Fruit fly (Drosophila melanogaster): Measurements from ENCODE around the gene nocte.

Gene nocte

DNA sequence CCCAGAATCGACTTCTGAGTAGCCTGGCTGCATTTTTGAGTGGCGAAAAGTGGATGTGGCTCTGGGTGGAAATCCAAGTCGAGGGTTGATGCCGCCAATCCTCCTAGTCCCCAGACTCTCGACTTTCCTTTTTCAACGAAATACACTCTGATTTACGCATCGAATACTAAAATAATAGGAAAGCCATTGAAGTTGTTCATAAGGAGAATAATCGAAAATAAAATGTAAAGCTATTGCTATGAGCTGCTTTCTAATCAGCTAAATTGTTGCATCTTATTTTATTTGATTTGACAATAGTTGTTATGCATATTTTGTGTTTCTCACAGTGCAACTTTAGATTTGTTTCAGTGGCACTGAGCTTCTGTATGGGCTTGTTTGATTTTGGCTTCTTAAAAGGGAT, 39.1 kb upstream of the nocte start (continued):
- TF ChIP-seq fd102C (GFP tag; optimal IDR thresholded peaks at IDR 0.05): no peak
- no peak for TF ChIP-seq CG6813 (GFP tag; optimal IDR thresholded peaks at IDR 0.05)

DNA sequence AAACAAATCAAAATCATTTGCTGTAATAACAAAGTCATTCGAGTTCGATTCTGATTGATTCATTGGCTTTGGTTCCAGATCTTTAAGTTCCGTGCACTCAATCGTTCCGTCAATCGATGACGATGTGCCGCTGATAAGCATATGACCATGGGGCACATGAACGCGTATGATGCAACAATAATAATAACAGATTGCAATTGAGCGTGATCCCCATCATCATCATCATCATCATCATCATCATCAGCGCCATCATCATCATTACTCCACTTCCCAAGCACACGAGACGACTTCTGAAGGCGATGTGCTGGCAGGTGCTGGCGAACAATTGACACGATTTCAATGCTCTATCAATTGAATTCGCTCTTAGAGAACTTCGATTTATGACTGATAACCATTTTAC, 21.8 kb upstream of the nocte start:
- TF ChIP-seq Pdp1 (GFP tag; optimal IDR thresholded peaks at IDR 0.05) (peak in 1 of 2 experiments; percentile 60), da (GFP tag; optimal IDR thresholded peaks at IDR 0.05) (no peak)

DNA sequence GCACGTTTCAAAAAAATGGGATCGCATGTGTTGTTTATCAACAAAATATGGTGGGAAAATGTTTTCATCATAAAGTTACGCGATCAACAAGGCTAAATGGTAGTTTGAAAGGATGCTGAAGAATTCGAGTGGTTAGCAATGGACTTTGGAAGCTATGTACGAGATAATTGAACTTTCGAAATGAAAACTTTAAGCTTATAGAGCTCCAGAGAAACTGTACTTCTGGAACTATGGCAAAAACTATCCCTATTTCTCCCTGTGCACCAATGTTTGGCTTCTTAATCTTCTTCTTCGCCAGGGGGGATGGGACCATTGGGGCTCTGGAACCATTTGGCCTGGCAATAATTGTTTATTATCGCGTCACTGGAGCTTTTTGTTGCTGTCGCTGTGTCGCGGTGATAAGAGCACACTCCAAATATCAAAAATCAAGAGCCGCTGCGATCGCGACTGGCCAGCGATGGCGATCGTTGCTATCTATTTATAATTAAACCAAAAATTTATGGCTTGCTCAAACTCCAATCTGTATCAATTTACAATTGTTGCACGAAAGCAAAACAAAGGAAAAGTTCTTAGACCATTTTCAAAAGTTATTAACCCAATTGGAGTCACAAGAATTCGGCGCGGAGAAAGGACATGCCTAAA, 13.6 kb upstream of the nocte start:
- TF ChIP-seq Atf-2 (GFP tag; optimal IDR thresholded peaks at IDR 0.05) (peak; percentile 0), CG10543 (GFP tag; optimal IDR thresholded peaks at IDR 0.05) (peak; percentile 54), grau (tag; optimal IDR thresholded peaks at IDR 0.05) (peak; percentile 67), CG8924 (tag; optimal IDR thresholded peaks at IDR 0.05) (peak; percentile 54), kah (GFP tag; optimal IDR thresholded peaks at IDR 0.05) (no peak), D19B (GFP tag; optimal IDR thresholded peaks at IDR 0.05) (peak; percentile 41), Dp (GFP tag; optimal IDR thresholded peaks at IDR 0.05) (no peak), fd102C (GFP tag; optimal IDR thresholded peaks at IDR 0.05) (no peak), CG6683 (GFP tag; optimal IDR thresholded peaks at IDR 0.05) (peak; percentile 4), bcd (GFP tag; optimal IDR thresholded peaks at IDR 0.05) (peak; percentile 51), CG4282 (GFP tag; optimal IDR thresholded peaks at IDR 0.05) (no peak), CG10267 (tag; optimal IDR thresholded peaks at IDR 0.05) (no peak), gro (GFP tag; optimal IDR thresholded peaks at IDR 0.05) (peak; percentile 38), Antp (GFP tag; optimal IDR thresholded peaks at IDR 0.05) (peak; percentile 31), gcm2 (GFP tag; optimal IDR thresholded peaks at IDR 0.05) (no peak), CG2889 (GFP tag; IDR thresholded peaks at IDR 0.05) (no peak), B-H1 (GFP tag; IDR thresholded peaks at IDR 0.05) (no peak), HmgD (GFP tag; optimal IDR thresholded peaks at IDR 0.05) (no peak), CG12769 (tag; optimal IDR thresholded peaks at IDR 0.05) (peak; percentile 52), CG7839 (tag; optimal IDR thresholded peaks at IDR 0.05) (peak; percentile 57), Hr3 (GFP tag; optimal IDR thresholded peaks at IDR 0.05) (no peak), twi (tag; optimal IDR thresholded peaks at IDR 0.05) (no peak), CG9876 (GFP tag; optimal IDR thresholded peaks at IDR 0.05) (peak; percentile 31), caup (GFP tag; optimal IDR thresholded peaks at IDR 0.05; ENCODE audit: severe bottlenecking) (peak; percentile 39), ap (GFP tag; IDR thresholded peaks at IDR 0.05) (no peak), ATbp (GFP tag; optimal IDR thresholded peaks at IDR 0.05) (no peak), Sox102F (GFP tag; optimal IDR thresholded peaks at IDR 0.05) (peak; percentile 8), CG3847 (GFP tag; IDR thresholded peaks at IDR 0.05) (peak; percentile 44), gfzf (GFP tag; optimal IDR thresholded peaks at IDR 0.05) (no peak), tio (GFP tag; optimal IDR thresholded peaks at IDR 0.05) (peak; percentile 33), cwo (GFP tag; optimal IDR thresholded peaks at IDR 0.05) (peak; percentile 83), CG2116 (GFP tag; optimal IDR thresholded peaks at IDR 0.05) (no peak), Hand (GFP tag; optimal IDR thresholded peaks at IDR 0.05) (peak; percentile 51), CG15514 (GFP tag; optimal IDR thresholded peaks at IDR 0.05) (peak; percentile 62), CG7745 (tag; optimal IDR thresholded peaks at IDR 0.05) (no peak), CG2202 (tag; optimal IDR thresholded peaks at IDR 0.05) (no peak), fru (optimal IDR thresholded peaks at IDR 0.05) (no peak), Asciz (GFP tag; optimal IDR thresholded peaks at IDR 0.05) (no peak), CG2120 (GFP tag; optimal IDR thresholded peaks at IDR 0.05) (peak; percentile 84), ERR (GFP tag; optimal IDR thresholded peaks at IDR 0.05) (peak; percentile 33), Myb (GFP tag; optimal IDR thresholded peaks at IDR 0.05) (peak; percentile 36), Hmr (GFP tag; optimal IDR thresholded peaks at IDR 0.05) (peak; percentile 72), dmrt99B (tag; optimal IDR thresholded peaks at IDR 0.05) (peak; percentile 34)
